Worm (Caenorhabditis elegans) whole organism, L2 larva: ENCODE measurements around the gene F43B10.1.

ENCODE experiments used
- egl-27 ChIP-seq: sonication (generic microtip); optimal IDR thresholded peaks from 3 replicates; lab custom pipeline; 2017; ENCODE audit warnings: missing biosample characterization, missing genetic modification reagents, missing genetic modification characterization
- elt-1 ChIP-seq: fragments of 150-350 bp; optimal IDR thresholded peaks from 2 replicates; lab custom pipeline; 2014; ENCODE audit warnings: missing biosample characterization, missing genetic modification characterization
- nhr-11 ChIP-seq: fragments of 150-350 bp; optimal IDR thresholded peaks from 2 replicates; lab custom pipeline; 2014; ENCODE audit warnings: missing biosample characterization, missing genetic modification characterization
- skn-1 ChIP-seq: sonication (generic microtip); optimal IDR thresholded peaks from 2 replicates; lab custom pipeline; 2017; ENCODE audit warnings: missing biosample characterization, missing genetic modification characterization
- sma-9 ChIP-seq, 2 experiments: fragments of 150-350 bp in 1 of 2; sonication (generic microtip) in 1 of 2; optimal IDR thresholded peaks; 2 replicates each; lab custom pipeline; 2014 to 2016; ENCODE audit warnings: missing genetic modification characterization in 2 of 2, mild to moderate bottlenecking in 1 of 2, missing biosample characterization in 1 of 2, missing compliant biosample characterization in 1 of 2, missing genetic modification reagents in 1 of 2, moderate library complexity in 1 of 2
- unc-39 ChIP-seq: fragments of 150-350 bp; optimal IDR thresholded peaks from 2 replicates; lab custom pipeline; 2014; ENCODE audit warnings: missing biosample characterization, missing genetic modification characterization

DNA sequence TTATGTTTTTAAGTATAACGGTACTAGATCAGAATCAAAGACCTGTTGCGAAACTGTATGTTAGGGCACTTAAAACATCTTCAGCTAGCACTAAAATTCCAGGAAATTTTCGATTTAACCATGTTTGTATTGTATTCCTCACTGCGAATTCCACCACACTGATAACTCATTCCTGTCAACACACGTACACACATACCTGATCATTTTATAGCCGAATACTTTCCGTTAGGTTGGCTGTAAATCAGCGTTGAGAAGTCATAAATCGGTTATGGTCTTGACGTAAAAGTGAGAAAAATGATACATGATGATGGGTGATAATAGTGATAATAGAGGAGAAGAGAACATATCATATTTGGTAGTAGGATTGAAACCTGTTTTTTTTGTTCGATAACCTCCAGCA is 13.1 kb upstream of the F43B10.1 start:
- TF ChIP-seq elt-1 (no peak), skn-1 (tag; lab: Kevin White, UChicago) (no peak), nhr-11 (tag; lab: Kevin White, UChicago) (no peak), egl-27 (no peak), unc-39 (no peak), sma-9 (GFP tag; optimal IDR thresholded peaks at IDR 0.05; lab: Kevin White, UChicago) (no peak), sma-9 (tag; optimal IDR thresholded peaks at IDR 0.05; lab: Kevin White, UChicago) (no peak)
